Fruit fly (Drosophila melanogaster): ENCODE results near the gene CheA84a.

The CheA84a gene

dm6 chr3R:8212594-8212993 is 8.0 kb upstream of the CheA84a start (continued):
- TF ChIP-seq salm (tag; optimal IDR thresholded peaks at IDR 0.05) (peak; percentile 51), CG1024 (GFP tag; IDR thresholded peaks at IDR 0.05) (peak; percentile 55; the same call in 1 of the 2 replicates), D (optimal IDR thresholded peaks at IDR 0.05) (no peak), D (GFP tag; optimal IDR thresholded peaks at IDR 0.05) (peak; percentile 58), CG11398 (GFP tag; optimal IDR thresholded peaks at IDR 0.05) (peak; percentile 56), sd (tag; optimal IDR thresholded peaks at IDR 0.05) (no peak), chn (GFP tag; optimal IDR thresholded peaks at IDR 0.05) (peak; percentile 61), Dbx (GFP tag; IDR thresholded peaks at IDR 0.05) (no peak), zen2 (GFP tag; IDR thresholded peaks at IDR 0.05; ENCODE audit: partially characterized antibody) (no peak), Ada2b (GFP tag; IDR thresholded peaks at IDR 0.05) (no peak), fd3F (GFP tag; optimal IDR thresholded peaks at IDR 0.05) (no peak), zen (tag; optimal IDR thresholded peaks at IDR 0.05) (peak; percentile 72), lbe (GFP tag; optimal IDR thresholded peaks at IDR 0.05) (no peak), Stat92E (GFP tag; optimal IDR thresholded peaks at IDR 0.05) (no peak), HLH4C (GFP tag; IDR thresholded peaks at IDR 0.05; ENCODE audit: partially characterized antibody) (no peak), eve (GFP tag; optimal IDR thresholded peaks at IDR 0.05) (no peak), chinmo (GFP tag; IDR thresholded peaks at IDR 0.05; ENCODE audit: partially characterized antibody) (no peak), Drgx (GFP tag; IDR thresholded peaks at IDR 0.05) (no peak), crp (GFP tag; optimal IDR thresholded peaks at IDR 0.05) (no peak), so (GFP tag; IDR thresholded peaks at IDR 0.05) (no peak), CG33213 (GFP tag; optimal IDR thresholded peaks at IDR 0.05) (peak; percentile 18), gfzf (GFP tag; optimal IDR thresholded peaks at IDR 0.05) (no peak), CG14014 (GFP tag; IDR thresholded peaks at IDR 0.05) (no peak), bcd (GFP tag; optimal IDR thresholded peaks at IDR 0.05) (peak; percentile 23), hkb (optimal IDR thresholded peaks at IDR 0.05) (no peak), hkb (GFP tag; IDR thresholded peaks at IDR 0.05) (peak; percentile 70), CG32767 (GFP tag; IDR thresholded peaks at IDR 0.05) (no peak), CG18476 (GFP tag; optimal IDR thresholded peaks at IDR 0.05) (peak; percentile 23), luna (GFP tag; optimal IDR thresholded peaks at IDR 0.05) (no peak), cas (GFP tag; IDR thresholded peaks at IDR 0.05) (no peak), CG6254 (GFP tag; optimal IDR thresholded peaks at IDR 0.05) (peak; percentile 59), CG10274 (GFP tag; optimal IDR thresholded peaks at IDR 0.05) (no peak), ac (GFP tag; optimal IDR thresholded peaks at IDR 0.05) (peak; percentile 30), vnd (GFP tag; IDR thresholded peaks at IDR 0.05; ENCODE audit: partially characterized antibody) (no peak), Side (GFP tag; optimal IDR thresholded peaks at IDR 0.05) (peak; percentile 44), pum (GFP tag; optimal IDR thresholded peaks at IDR 0.05) (peak; percentile 14), unpg (GFP tag; optimal IDR thresholded peaks at IDR 0.05) (peak; percentile 60), BEAF-32 (GFP tag; optimal IDR thresholded peaks at IDR 0.05) (no peak), CG7928 (GFP tag; optimal IDR thresholded peaks at IDR 0.05) (no peak), ewg (GFP tag; optimal IDR thresholded peaks at IDR 0.05) (peak; percentile 41), tgo (GFP tag; IDR thresholded peaks at IDR 0.05) (peak; percentile 52; the same call in 2 of the 3 replicates), CG2120 (GFP tag; optimal IDR thresholded peaks at IDR 0.05) (no peak), NFAT (GFP tag; IDR thresholded peaks at IDR 0.05) (no peak), bsh (GFP tag; optimal IDR thresholded peaks at IDR 0.05) (peak in 1 of 2 experiments; percentile 84), CG12769 (tag; optimal IDR thresholded peaks at IDR 0.05) (peak; percentile 26)
